Fruit fly (Drosophila melanogaster): Measurements from ENCODE around the gene Coa8.

Gene Coa8

DNA sequence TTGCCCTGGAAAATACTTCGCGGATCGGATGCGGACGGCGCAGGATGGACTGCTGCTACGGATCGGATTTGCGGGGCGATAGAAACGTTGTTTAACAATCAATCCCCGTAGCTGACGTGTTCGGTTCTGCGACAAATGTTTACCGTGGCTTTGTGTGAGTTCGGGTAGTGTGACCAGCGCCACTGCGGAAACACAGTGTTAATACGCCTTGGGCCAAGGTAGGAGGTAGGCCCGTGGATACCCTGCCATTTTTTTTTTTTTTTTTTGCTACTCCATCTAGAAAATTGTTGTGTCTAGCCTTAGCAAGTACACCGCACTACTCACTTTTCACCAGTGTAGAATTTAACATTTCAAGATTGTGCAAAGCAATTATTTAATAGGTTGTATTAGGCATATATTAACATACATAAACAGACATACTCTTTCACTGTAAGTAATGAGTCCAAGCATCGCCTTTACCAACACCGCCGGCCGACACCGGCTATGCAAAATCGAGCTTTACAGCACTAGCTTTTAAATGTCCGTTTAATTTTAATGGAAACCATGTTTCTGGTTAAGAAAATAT, 18.4 kb upstream of the Coa8 start, which contains the start of gene deltaCOP:
Gene deltaCOP (minus strand): TSS at position 171 of the 565 bp plus-strand sequence.
- TF ChIP-seq CG17801 (GFP tag; optimal IDR thresholded peaks at IDR 0.05; ENCODE audit: partially characterized antibody): peak; percentile 82

- no peak for TF ChIP-seq CG17801 (GFP tag; optimal IDR thresholded peaks at IDR 0.05; ENCODE audit: partially characterized antibody)
These were observed 14.4 kb upstream of the Coa8 start, which contains the start of the genes Gcna and MED18 for dm6 chrX:1865673-1866072. TSS of gene Gcna (minus strand) at chrX:1865835. TSS of gene MED18 (plus strand) at chrX:1865909.

DNA sequence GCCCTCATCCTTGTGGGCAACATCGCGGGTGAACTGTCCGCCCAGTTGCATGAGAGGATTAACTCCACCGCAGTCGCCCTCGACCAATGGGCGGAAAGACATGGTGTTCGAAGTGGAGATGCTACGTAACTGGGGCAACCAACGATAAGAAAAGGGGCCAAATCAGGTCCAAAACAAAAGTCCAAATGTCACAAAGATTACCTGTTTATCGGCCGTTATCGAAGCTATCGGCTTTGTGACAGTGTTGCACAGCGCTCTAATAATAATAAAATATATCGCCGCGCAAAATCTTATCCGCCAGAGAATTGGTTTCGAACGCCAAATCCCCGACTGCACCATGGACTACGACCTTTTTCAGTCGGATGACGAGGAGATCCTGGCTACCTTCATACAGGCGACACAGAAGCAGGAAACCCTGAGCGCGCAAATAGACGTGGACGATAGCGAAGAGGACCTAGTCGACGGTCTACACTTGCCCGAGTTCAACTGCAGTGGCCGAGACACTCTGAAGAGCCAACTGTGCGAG, 11.4 kb upstream of the Coa8 start, which contains the start of the genes CG14803 and Pex5:
Gene CG14803 (plus strand): TSS at position 285 of the 526 bp plus-strand sequence.
Gene Pex5 (minus strand): TSS at position 476 of the 526 bp plus-strand sequence.
- peak; percentile 26 for TF ChIP-seq CG17801 (GFP tag; optimal IDR thresholded peaks at IDR 0.05; ENCODE audit: partially characterized antibody)

- TF ChIP-seq CG17801 (GFP tag; optimal IDR thresholded peaks at IDR 0.05; ENCODE audit: partially characterized antibody): no peak
These were observed 6.5 kb upstream of the Coa8 start, which contains the start of the genes Pgam5 and Vps26 for dm6 chrX:1873515-1874126. TSS of gene Pgam5 (minus strand) at chrX:1873565. TSS of gene Vps26 (plus strand) at chrX:1873853.

DNA sequence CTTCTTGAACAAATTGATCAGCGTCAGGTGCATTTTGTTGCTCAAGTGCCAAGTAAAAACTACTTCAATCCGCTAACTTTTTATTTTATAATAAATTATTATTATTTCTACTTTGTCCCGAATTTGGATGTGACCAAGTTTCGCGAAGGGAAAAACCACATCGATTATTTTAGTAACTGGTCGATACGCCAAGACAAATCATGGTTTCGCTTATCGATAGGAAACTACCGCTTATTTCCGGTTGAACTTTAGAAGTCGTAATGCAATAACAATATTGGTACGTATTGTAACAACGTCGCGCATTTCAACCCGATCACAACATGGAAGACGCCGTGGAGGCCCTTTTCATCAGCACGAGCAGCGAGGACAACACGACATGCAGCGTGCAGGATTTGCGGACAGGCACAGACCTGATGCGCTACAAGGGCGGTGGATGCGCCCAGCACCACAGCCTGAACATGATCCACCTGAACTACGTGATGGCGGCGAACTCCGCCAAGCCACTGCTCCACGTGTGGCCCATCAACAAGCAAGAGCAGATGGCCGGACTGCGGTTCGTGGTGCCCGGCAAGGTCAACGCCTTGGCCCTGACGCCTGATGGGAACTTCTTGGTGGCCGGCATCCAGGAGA, 2.9 kb upstream of the Coa8 start, which contains the start of the genes CG14817 and CG14805:
Gene CG14817 (minus strand): TSS at position 164 of the 630 bp plus-strand sequence.
Gene CG14805 (plus strand): TSS at position 211 of the 630 bp plus-strand sequence.
- TF ChIP-seq CG17801 (GFP tag; optimal IDR thresholded peaks at IDR 0.05; ENCODE audit: partially characterized antibody): peak; percentile 93

DNA sequence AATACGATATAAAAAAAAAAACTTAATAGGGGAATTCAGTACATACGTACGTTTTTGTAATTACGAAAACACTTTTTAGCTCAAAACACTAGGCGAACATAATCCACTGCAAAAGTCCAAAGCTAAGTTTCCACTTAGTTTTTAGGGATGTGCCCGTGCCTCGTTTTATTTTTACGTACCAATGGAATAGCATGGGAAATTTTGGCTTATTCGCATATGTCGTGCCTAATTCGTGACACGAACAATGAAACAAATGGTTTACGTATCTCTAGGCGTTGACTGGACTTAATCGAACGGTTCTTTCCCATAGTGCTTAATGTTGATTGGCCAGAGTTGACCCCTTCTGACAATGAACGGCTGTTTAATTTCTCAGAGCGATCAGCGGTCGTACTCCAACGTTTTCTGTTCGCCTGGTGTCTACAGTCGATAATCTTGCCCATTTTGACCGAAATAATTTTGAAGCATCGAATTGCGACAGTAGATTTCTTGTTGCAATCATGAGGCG, 424 bp upstream of the Coa8 start, which contains the start of gene CG14818:
Gene CG14818 (minus strand): TSS at position 169 of the 505 bp plus-strand sequence.
- peak; percentile 61 for TF ChIP-seq CG17801 (GFP tag; optimal IDR thresholded peaks at IDR 0.05; ENCODE audit: partially characterized antibody)

- no peak for TF ChIP-seq CG17801 (GFP tag; optimal IDR thresholded peaks at IDR 0.05; ENCODE audit: partially characterized antibody)
These were observed 697 bp downstream of the Coa8 start for dm6 chrX:1880779-1881178.

DNA sequence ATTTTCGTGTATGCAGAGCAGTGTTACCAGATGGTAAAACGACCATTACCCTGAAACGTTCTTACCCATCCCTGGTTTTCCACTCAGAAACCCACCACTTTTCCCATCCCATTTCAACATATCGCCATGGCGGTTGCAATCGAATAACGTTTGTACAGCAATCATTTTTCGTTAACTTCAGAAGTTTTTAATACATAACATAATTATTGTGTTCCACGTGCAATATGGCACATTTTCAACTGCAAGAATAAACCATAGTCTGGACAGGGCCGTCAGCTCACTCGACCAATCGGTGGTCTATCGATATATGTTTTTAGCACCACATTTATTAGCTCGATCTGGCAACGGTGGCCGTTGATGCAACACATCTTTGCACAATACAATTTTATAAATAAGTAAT, 9.8 kb downstream of the Coa8 start, which contains the start of the genes trr and mRpL16:
Gene trr (minus strand): TSS at position 25 of the 400 bp plus-strand sequence.
Gene mRpL16 (plus strand): TSS at position 331 of the 400 bp plus-strand sequence.
- TF ChIP-seq CG17801 (GFP tag; optimal IDR thresholded peaks at IDR 0.05; ENCODE audit: partially characterized antibody): peak; percentile 83

dm6 chrX:1893532-1893931, 13.4 kb downstream of the Coa8 start:
- TF ChIP-seq CG17801 (GFP tag; optimal IDR thresholded peaks at IDR 0.05; ENCODE audit: partially characterized antibody): no peak

dm6 chrX:1897384-1897783, 17.3 kb downstream of the Coa8 start:
- no peak for TF ChIP-seq CG17801 (GFP tag; optimal IDR thresholded peaks at IDR 0.05; ENCODE audit: partially characterized antibody)

dm6 chrX:1899445-1900085, 19.5 kb downstream of the Coa8 start:
- TF ChIP-seq CG17801 (GFP tag; optimal IDR thresholded peaks at IDR 0.05; ENCODE audit: partially characterized antibody): no peak

- no peak for TF ChIP-seq CG17801 (GFP tag; optimal IDR thresholded peaks at IDR 0.05; ENCODE audit: partially characterized antibody)
These were observed 20.2 kb downstream of the Coa8 start, which contains the start of gene arm for dm6 chrX:1900123-1900818. TSS of gene arm (minus strand) at chrX:1900646.

DNA sequence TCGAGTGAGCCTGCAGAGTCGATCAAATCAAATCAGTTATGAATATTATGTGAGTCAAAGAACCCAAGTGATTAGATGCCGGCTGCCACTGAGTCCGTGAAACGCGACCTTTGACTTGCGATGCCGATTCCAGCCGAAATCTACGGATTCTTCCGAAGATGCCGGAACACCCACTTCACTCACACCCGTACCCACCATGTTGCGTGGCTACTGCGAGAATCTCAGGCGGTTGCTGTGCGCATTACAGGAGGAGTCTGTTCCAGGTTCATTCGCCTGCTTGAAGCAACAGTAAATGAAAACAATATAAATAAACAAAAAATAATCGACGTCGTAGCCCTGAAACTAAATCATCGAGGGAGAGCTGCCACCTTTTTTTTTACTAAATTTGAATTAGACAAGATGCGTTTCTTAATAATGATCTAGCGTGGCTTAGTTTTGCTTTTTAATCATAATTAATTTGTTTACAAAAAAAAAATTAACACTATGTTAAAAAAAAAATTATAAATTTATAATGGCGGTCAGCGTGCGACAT, 21.6 kb downstream of the Coa8 start, which contains the start of gene Ldaf1:
Gene Ldaf1 (minus strand): TSS at position 307 of the 532 bp plus-strand sequence.
- no peak for TF ChIP-seq CG17801 (GFP tag; optimal IDR thresholded peaks at IDR 0.05; ENCODE audit: partially characterized antibody)
